Fruit fly (Drosophila melanogaster) whole organism: ENCODE results near the gene Ama.

Experiments
- CG8478 ChIP-seq: fragments of >200 bp; optimal IDR thresholded peaks from 2 replicates; lab custom pipeline; 2018; ENCODE audit warnings: inconsistent platforms
- Dll ChIP-seq: fragments of >200 bp; optimal IDR thresholded peaks from 2 replicates; lab custom pipeline; 2017
- EcR ChIP-seq, 2 experiments: fragments of >200 bp; optimal IDR thresholded peaks; 2 replicates each; lab custom pipeline; 2017; ENCODE audit warnings: missing biosample characterization in 2 of 2, missing genetic modification characterization in 2 of 2, missing genetic modification reagents in 2 of 2
- pan ChIP-seq: fragments of >200 bp; optimal IDR thresholded peaks from 2 replicates; lab custom pipeline; 2017
- psq ChIP-seq: fragments of >200 bp; optimal IDR thresholded peaks from 2 replicates; lab custom pipeline; 2017
- usp ChIP-seq: fragments of >200 bp; optimal IDR thresholded peaks from 2 replicates; lab custom pipeline; 2017; ENCODE audit warnings: missing biosample characterization, missing genetic modification characterization, mixed read lengths

DNA sequence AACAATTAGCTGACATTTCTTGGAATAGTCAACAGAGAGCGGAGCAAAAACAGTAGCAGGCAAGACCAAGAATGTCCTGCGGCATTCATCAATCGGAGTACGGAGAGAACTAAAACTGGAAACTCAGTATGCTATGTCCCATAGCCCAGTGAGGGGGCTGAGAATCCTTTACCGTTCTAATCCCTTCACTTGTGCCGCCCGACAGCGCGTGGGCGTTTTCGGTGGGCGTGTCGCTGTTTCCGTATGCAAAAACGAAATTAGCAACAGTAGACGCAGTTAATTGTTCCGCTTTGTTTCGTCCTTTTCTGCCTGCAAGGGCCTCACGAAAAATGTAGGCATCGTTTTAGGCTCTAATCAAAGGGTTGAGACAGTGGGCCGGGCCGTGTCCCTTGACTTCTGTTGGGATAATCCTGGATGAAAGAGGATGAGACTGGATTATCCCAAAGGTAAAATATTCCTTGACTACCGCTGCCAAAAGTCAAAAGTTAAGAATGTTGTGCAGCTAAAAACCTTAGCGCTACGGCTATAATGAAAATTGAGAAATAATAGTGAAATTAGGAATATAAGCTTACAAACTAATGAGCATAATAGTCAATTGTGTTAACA, 42.4 kb downstream of the Ama start:
- no peak for TF ChIP-seq pan
- TF ChIP-seq psq = no peak
- TF ChIP-seq CG8478 (lab: Kevin White, UChicago) = no peak
- TF ChIP-seq Dll (lab: Kevin White, UChicago) = no peak
- no peak for TF ChIP-seq EcR (GFP tag; optimal IDR thresholded peaks at IDR 0.05; lab: Kevin White, UChicago)
- TF ChIP-seq usp (GFP tag; lab: Kevin White, UChicago) = no peak
